Fruit fly (Drosophila melanogaster) whole organism, pupa: Measurements from ENCODE around the gene CG33511.

Source experiments
- CG10348 ChIP-seq: fragments of 200-800 bp; sonication (Bioruptor generic); IDR thresholded peaks from 2 replicates; pipeline ENCODE4 v1.3.6; 2022; ENCODE audit warnings: missing biosample characterization, missing genetic modification characterization
- CG13204 ChIP-seq: fragments of 200-800 bp; sonication (Bioruptor generic); optimal IDR thresholded peaks from 2 replicates; lab custom pipeline; 2018; ENCODE audit warnings: missing biosample characterization, mild to moderate bottlenecking, missing genetic modification characterization, moderate library complexity
- CG17806 ChIP-seq: fragments of 200-800 bp; sonication (Bioruptor generic); optimal IDR thresholded peaks from 2 replicates; lab custom pipeline; 2018; ENCODE audit warnings: missing biosample characterization, mild to moderate bottlenecking, missing genetic modification characterization, moderate library complexity
- CG34367 ChIP-seq: fragments of 200-800 bp; sonication (Bioruptor generic); optimal IDR thresholded peaks from 2 replicates; lab custom pipeline; 2018; ENCODE audit warnings: missing biosample characterization, mild to moderate bottlenecking, missing genetic modification characterization
- CG4496 ChIP-seq: fragments of 200-800 bp; sonication (Bioruptor generic); IDR thresholded peaks from 3 replicates; pipeline ENCODE4 v1.3.6; 2022; ENCODE audit warnings: missing biosample characterization, missing genetic modification characterization
- CG8159 ChIP-seq: fragments of 200-800 bp; sonication (Bioruptor generic); optimal IDR thresholded peaks from 3 replicates; lab custom pipeline; 2018; ENCODE audit warnings: missing biosample characterization, mild to moderate bottlenecking, missing genetic modification characterization, moderate library complexity
- CG9948 ChIP-seq: fragments of 200-800 bp; sonication (Bioruptor generic); optimal IDR thresholded peaks from 2 replicates; lab custom pipeline; 2018; ENCODE audit warnings: missing biosample characterization, mild to moderate bottlenecking, missing genetic modification characterization, moderate library complexity
- EcR ChIP-seq: fragments of 200-800 bp; sonication (Bioruptor generic); optimal IDR thresholded peaks from 3 replicates; lab custom pipeline; 2019; ENCODE audit warnings: missing biosample characterization, missing genetic modification characterization, mild to moderate bottlenecking, moderate library complexity, missing genetic modification reagents
- Ets98B ChIP-seq: fragments of 200-800 bp; sonication (Bioruptor generic); IDR thresholded peaks from 2 replicates; pipeline ENCODE4 v1.3.6; 2022; ENCODE audit warnings: missing biosample characterization, missing genetic modification characterization
- Pif1A ChIP-seq: fragments of 200-800 bp; sonication (Bioruptor generic); optimal IDR thresholded peaks from 3 replicates; lab custom pipeline; 2016; ENCODE audit warnings: missing biosample characterization, missing genetic modification characterization
- Pif1B ChIP-seq: fragments of 200-800 bp; sonication (Bioruptor generic); optimal IDR thresholded peaks from 3 replicates; lab custom pipeline; 2016; ENCODE audit warnings: missing biosample characterization, missing genetic modification characterization
- Snoo ChIP-seq: fragments of 200-800 bp; sonication (Bioruptor generic); optimal IDR thresholded peaks from 3 replicates; lab custom pipeline; 2017; ENCODE audit warnings: missing biosample characterization, mild to moderate bottlenecking, missing genetic modification characterization, inconsistent platforms
- gl ChIP-seq: fragments of 200-800 bp; sonication (Bioruptor generic); optimal IDR thresholded peaks from 2 replicates; lab custom pipeline; 2018; ENCODE audit warnings: missing biosample characterization, mild to moderate bottlenecking, missing genetic modification characterization
- rn ChIP-seq: fragments of 200-800 bp; sonication (Bioruptor generic); IDR thresholded peaks from 2 replicates; pipeline ENCODE4 v1.3.6; 2022; ENCODE audit warnings: missing biosample characterization, missing genetic modification characterization

dm6 chr2L:21040719-21041118 lies 41.6 kb downstream of the CG33511 start:
- TF ChIP-seq CG17806 (tag; lab: Kevin White, UChicago) (no peak), CG9948 (no peak), rn (GFP tag; lab: Robert Waterston, UW) (no peak), EcR (GFP tag; lab: Kevin White, UChicago) (no peak), CG4496 (no peak), CG34367 (tag; lab: Kevin White, UChicago) (no peak), Pif1B (no peak), Snoo (tag; lab: Kevin White, UChicago) (no peak), CG8159 (tag; lab: Kevin White, UChicago) (no peak), Pif1A (GFP tag; lab: Kevin White, UChicago) (no peak), gl (tag; lab: Kevin White, UChicago) (no peak), Ets98B (GFP tag; lab: Robert Waterston, UW) (no peak), CG10348 (GFP tag; lab: Robert Waterston, UW) (no peak), CG13204 (GFP tag; lab: Kevin White, UChicago) (no peak)
